Worm (Caenorhabditis elegans) whole organism, mixed stage, embryonic: ENCODE data around the gene Y57G11C.38.

ENCODE experiments used
- M03D4.4 ChIP-seq: sonication (generic microtip); optimal IDR thresholded peaks from 2 replicates; lab custom pipeline; 2017; ENCODE audit warnings: mild to moderate bottlenecking, missing genetic modification characterization, missing compliant biosample characterization
- bed-3 ChIP-seq: fragments of 200-800 bp; sonication (Bioruptor generic); optimal IDR thresholded peaks from 3 replicates; lab custom pipeline; 2018; ENCODE audit warnings: mild to moderate bottlenecking, missing genetic modification characterization, moderate library complexity, missing compliant biosample characterization
- blmp-1 ChIP-seq: fragments of 150-350 bp; optimal IDR thresholded peaks from 2 replicates; lab custom pipeline; 2014; ENCODE audit warnings: missing biosample characterization, missing genetic modification characterization
- ceh-43 ChIP-seq: fragments of 200-800 bp; sonication (Bioruptor generic); optimal IDR thresholded peaks from 2 replicates; lab custom pipeline; 2018; ENCODE audit warnings: mild to moderate bottlenecking, missing genetic modification characterization, moderate library complexity, missing compliant biosample characterization
- ceh-83 ChIP-seq: fragments of 200-800 bp; sonication (Bioruptor generic); optimal IDR thresholded peaks from 2 replicates; lab custom pipeline; 2018; ENCODE audit warnings: mild to moderate bottlenecking, missing genetic modification characterization, missing compliant biosample characterization
- ces-1 ChIP-seq: fragments of 150-350 bp; optimal IDR thresholded peaks from 2 replicates; lab custom pipeline; 2014; ENCODE audit warnings: missing biosample characterization, missing genetic modification reagents, missing genetic modification characterization
- cnd-1 ChIP-seq: fragments of 200-800 bp; sonication (Bioruptor generic); optimal IDR thresholded peaks from 2 replicates; lab custom pipeline; 2018; ENCODE audit warnings: mild to moderate bottlenecking, missing genetic modification characterization, missing compliant biosample characterization
- drap-1 ChIP-seq: fragments of 200-800 bp; sonication (Bioruptor generic); optimal IDR thresholded peaks from 3 replicates; lab custom pipeline; 2018; ENCODE audit warnings: mild to moderate bottlenecking, missing genetic modification characterization, missing compliant biosample characterization
- elt-1 ChIP-seq: sonication (generic microtip); optimal IDR thresholded peaks from 2 replicates; lab custom pipeline; 2017; ENCODE audit warnings: missing genetic modification characterization, mild to moderate bottlenecking, missing compliant biosample characterization, antibody characterized with exemption, moderate library complexity, borderline replicate concordance; ENCODE audit not compliant: insufficient read depth
- elt-3 ChIP-seq: fragments of 150-350 bp; optimal IDR thresholded peaks from 2 replicates; lab custom pipeline; 2014; ENCODE audit warnings: missing biosample characterization, missing genetic modification characterization
- flh-1 ChIP-seq: fragments of 200-800 bp; sonication (Bioruptor generic); optimal IDR thresholded peaks from 2 replicates; lab custom pipeline; 2018; ENCODE audit warnings: mild to moderate bottlenecking, missing genetic modification characterization, moderate library complexity, missing compliant biosample characterization
- ham-2 ChIP-seq: fragments of 200-800 bp; sonication (Bioruptor generic); optimal IDR thresholded peaks from 2 replicates; lab custom pipeline; 2018; ENCODE audit warnings: mild to moderate bottlenecking, missing genetic modification characterization, missing compliant biosample characterization
- lin-32 ChIP-seq: fragments of 200-800 bp; sonication (Bioruptor generic); optimal IDR thresholded peaks from 2 replicates; lab custom pipeline; 2018; ENCODE audit warnings: mild to moderate bottlenecking, missing genetic modification characterization, missing compliant biosample characterization
- lsy-2 ChIP-seq: fragments of 150-350 bp; optimal IDR thresholded peaks from 2 replicates; lab custom pipeline; 2014; ENCODE audit warnings: missing biosample characterization, missing genetic modification characterization
- mab-5 ChIP-seq: fragments of 150-350 bp; optimal IDR thresholded peaks from 2 replicates; lab custom pipeline; 2014; ENCODE audit warnings: missing biosample characterization, missing genetic modification characterization
- mep-1 ChIP-seq: fragments of 150-350 bp; optimal IDR thresholded peaks from 2 replicates; lab custom pipeline; 2017; ENCODE audit warnings: missing biosample characterization, missing genetic modification reagents, missing genetic modification characterization, inconsistent platforms
- mls-2 ChIP-seq: sonication (generic microtip); optimal IDR thresholded peaks from 2 replicates; lab custom pipeline; 2016; ENCODE audit warnings: mild to moderate bottlenecking, missing genetic modification characterization, moderate library complexity, missing compliant biosample characterization
- nhr-12 ChIP-seq: fragments of 150-350 bp; optimal IDR thresholded peaks from 2 replicates; lab custom pipeline; 2014; ENCODE audit warnings: missing biosample characterization, missing genetic modification characterization
- nhr-2 ChIP-seq: fragments of 150-350 bp; optimal IDR thresholded peaks from 2 replicates; lab custom pipeline; 2014; ENCODE audit warnings: missing biosample characterization, missing genetic modification characterization
- nhr-237 ChIP-seq: fragments of 150-350 bp; optimal IDR thresholded peaks from 2 replicates; lab custom pipeline; 2014; ENCODE audit warnings: missing biosample characterization, missing genetic modification characterization
- nhr-28 ChIP-seq: fragments of 150-350 bp; optimal IDR thresholded peaks from 2 replicates; lab custom pipeline; 2014; ENCODE audit warnings: missing biosample characterization, missing genetic modification characterization
- nhr-76 ChIP-seq: sonication (generic microtip); optimal IDR thresholded peaks from 2 replicates; lab custom pipeline; 2017; ENCODE audit warnings: missing biosample characterization, missing genetic modification characterization
- pha-4 ChIP-seq: fragments of 150-350 bp; optimal IDR thresholded peaks from 2 replicates; lab custom pipeline; 2018; ENCODE audit warnings: missing biosample characterization, missing genetic modification reagents, missing genetic modification characterization
- sem-2 ChIP-seq: fragments of 200-800 bp; sonication (Bioruptor generic); optimal IDR thresholded peaks from 2 replicates; lab custom pipeline; 2018; ENCODE audit warnings: mild to moderate bottlenecking, missing genetic modification characterization, missing compliant biosample characterization
- sptf-1 ChIP-seq: sonication (generic microtip); optimal IDR thresholded peaks from 2 replicates; lab custom pipeline; 2017; ENCODE audit warnings: mild to moderate bottlenecking, missing genetic modification characterization, moderate library complexity, missing compliant biosample characterization
- tbx-8 ChIP-seq: fragments of 200-800 bp; sonication (Bioruptor generic); optimal IDR thresholded peaks from 2 replicates; lab custom pipeline; 2018; ENCODE audit warnings: mild to moderate bottlenecking, missing genetic modification characterization, moderate library complexity, missing compliant biosample characterization
- unc-120 ChIP-seq: sonication (generic microtip); optimal IDR thresholded peaks from 2 replicates; lab custom pipeline; 2017; ENCODE audit warnings: missing genetic modification characterization, missing compliant biosample characterization; ENCODE audit not compliant: poor library complexity, severe bottlenecking
- unc-62 ChIP-seq: fragments of 150-350 bp; optimal IDR thresholded peaks from 2 replicates; lab custom pipeline; 2014; ENCODE audit warnings: missing biosample characterization, missing genetic modification reagents, missing genetic modification characterization
- zip-8 ChIP-seq: fragments of 150-350 bp; optimal IDR thresholded peaks from 2 replicates; lab custom pipeline; 2014; ENCODE audit warnings: missing biosample characterization, missing genetic modification characterization
- ztf-11 ChIP-seq: fragments of 150-350 bp; optimal IDR thresholded peaks from 2 replicates; lab custom pipeline; 2014; ENCODE audit warnings: missing biosample characterization, missing genetic modification characterization

The Y57G11C.38 gene

ce11 chrIV:14863772-14864171, 1.5 kb downstream of the Y57G11C.38 start:
- no peak for TF ChIP-seq ztf-11
- no peak for TF ChIP-seq nhr-76 (tag; lab: Kevin White, UChicago)
- TF ChIP-seq blmp-1, result no peak
- TF ChIP-seq lin-32 (GFP tag; lab: Kevin White, UChicago), result no peak
- no peak for TF ChIP-seq nhr-237
- no peak for TF ChIP-seq nhr-2 (tag; lab: Kevin White, UChicago)
- no peak for TF ChIP-seq tbx-8 (GFP tag; lab: Kevin White, UChicago)
- no peak for TF ChIP-seq pha-4 (tag; lab: Kevin White, UChicago)
- TF ChIP-seq mls-2, result no peak
- no peak for TF ChIP-seq ceh-83 (GFP tag; lab: Kevin White, UChicago)
- no peak for TF ChIP-seq ces-1 (GFP tag; lab: Kevin White, UChicago)
- TF ChIP-seq unc-62, result no peak

ce11 chrIV:14864529-14864928, 2.3 kb downstream of the Y57G11C.38 start:
- TF ChIP-seq cnd-1 (no peak), bed-3 (GFP tag; lab: Kevin White, UChicago) (no peak), unc-120 (no peak), ham-2 (GFP tag; lab: Kevin White, UChicago) (no peak), flh-1 (GFP tag; lab: Kevin White, UChicago) (no peak), mab-5 (tag; lab: Kevin White, UChicago) (no peak), tbx-8 (GFP tag; lab: Kevin White, UChicago) (no peak), nhr-2 (tag; lab: Kevin White, UChicago) (no peak), sem-2 (GFP tag; lab: Kevin White, UChicago) (no peak), nhr-28 (tag; lab: Kevin White, UChicago) (no peak), nhr-76 (tag; lab: Kevin White, UChicago) (no peak), elt-1 (no peak), ces-1 (GFP tag; lab: Kevin White, UChicago) (no peak), M03D4.4 (no peak), lsy-2 (tag; lab: Kevin White, UChicago) (no peak), nhr-237 (no peak), ceh-43 (GFP tag; lab: Kevin White, UChicago) (no peak), lin-32 (GFP tag; lab: Kevin White, UChicago) (no peak), elt-3 (tag; lab: Kevin White, UChicago) (no peak)

DNA sequence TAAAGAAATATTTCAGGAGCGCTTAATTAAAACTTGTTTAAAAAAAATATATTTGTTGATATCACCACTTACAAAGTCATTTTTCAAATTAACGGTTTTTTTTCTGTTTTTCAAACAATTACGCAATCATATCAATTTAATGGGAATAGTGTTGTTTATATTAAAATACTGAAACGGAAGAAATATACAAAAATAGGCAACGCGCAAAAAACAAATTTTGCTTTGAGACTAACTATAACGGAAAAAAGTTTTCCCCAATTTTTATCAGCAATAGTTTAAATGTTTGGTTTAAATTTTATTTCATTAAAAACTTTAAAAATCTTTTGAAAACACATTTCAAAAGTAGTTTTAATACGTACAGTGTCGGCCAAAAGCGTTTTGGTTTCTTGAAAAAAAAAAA, 6.3 kb downstream of the Y57G11C.38 start:
- TF ChIP-seq nhr-12 (tag; lab: Kevin White, UChicago) (no peak), zip-8 (tag; lab: Kevin White, UChicago) (peak; percentile 39), lin-32 (GFP tag; lab: Kevin White, UChicago) (no peak)
- TF ChIP-seq, all 35 proteins: peak for 1

DNA sequence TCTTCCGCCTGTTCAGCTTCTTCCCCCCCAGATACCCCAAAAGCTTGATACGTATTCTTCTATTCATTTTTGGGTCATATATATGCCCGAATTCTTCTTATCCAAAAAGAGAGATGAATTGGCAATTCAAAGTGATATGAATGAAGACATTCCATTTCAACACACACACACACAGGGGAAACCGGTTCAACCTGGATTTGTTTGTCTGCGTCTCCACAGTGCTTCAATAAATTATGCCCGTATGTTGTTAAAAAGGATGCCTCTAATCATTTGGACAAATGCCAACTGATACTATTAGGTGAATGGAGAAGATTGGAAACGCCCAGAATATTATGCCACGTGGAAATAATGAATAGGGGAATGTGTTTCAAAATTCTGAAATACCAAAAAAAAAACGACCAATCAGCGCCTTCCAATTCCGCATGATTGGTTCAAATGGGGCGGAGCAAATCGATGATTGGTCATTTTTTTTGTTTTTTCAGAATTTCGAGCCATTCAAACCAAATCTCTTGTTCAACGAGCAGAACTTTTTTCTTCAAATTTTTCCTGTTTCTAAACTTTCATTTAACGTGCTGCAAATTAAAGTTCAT, 7.7 kb downstream of the Y57G11C.38 start:
- TF ChIP-seq mab-5 (tag; lab: Kevin White, UChicago) (no peak), lsy-2 (tag; lab: Kevin White, UChicago) (no peak), ces-1 (GFP tag; lab: Kevin White, UChicago) (no peak), unc-62 (peak; percentile 15), blmp-1 (no peak), elt-3 (tag; lab: Kevin White, UChicago) (peak; percentile 35)

ce11 chrIV:14872320-14872719, 10.1 kb downstream of the Y57G11C.38 start:
- TF ChIP-seq sptf-1 (tag; lab: Kevin White, UChicago), result peak; percentile 52
- TF ChIP-seq ham-2 (GFP tag; lab: Kevin White, UChicago), result peak; percentile 23
- no peak for TF ChIP-seq zip-8 (tag; lab: Kevin White, UChicago)
- TF ChIP-seq lsy-2 (tag; lab: Kevin White, UChicago), result no peak
- TF ChIP-seq unc-120, result peak; percentile 76
- TF ChIP-seq ztf-11, result no peak
- no peak for TF ChIP-seq mep-1 (tag; lab: Kevin White, UChicago)
- peak; percentile 87 for TF ChIP-seq pha-4 (tag; lab: Kevin White, UChicago)
- TF ChIP-seq drap-1, result peak; percentile 24
- peak; percentile 13 for TF ChIP-seq M03D4.4
- TF ChIP-seq mls-2, result peak; percentile 17
- TF ChIP-seq, all 35 proteins: peak for 7
